Worm (Caenorhabditis elegans) whole organism, midembryonic: ENCODE results near the gene C06A12.8.

ENCODE experiments used
- T22C8.4 ChIP-seq: fragments of 200-800 bp; sonication (Bioruptor generic); IDR thresholded peaks from 2 replicates; pipeline ENCODE4 v1.3.6; 2022; ENCODE audit warnings: missing genetic modification characterization, missing compliant biosample characterization
- cog-1 ChIP-seq: sonication (generic microtip); optimal IDR thresholded peaks from 2 replicates; lab custom pipeline; 2016; ENCODE audit warnings: missing genetic modification characterization, missing compliant biosample characterization
- flt-1 ChIP-seq: fragments of 200-800 bp; sonication (Bioruptor generic); IDR thresholded peaks from 2 replicates; pipeline ENCODE4 v1.3.6; 2022; ENCODE audit warnings: missing genetic modification characterization, missing compliant biosample characterization
- klf-2 ChIP-seq: fragments of 200-800 bp; sonication (Bioruptor generic); conservative IDR thresholded peaks from 2 replicates; pipeline ENCODE4 v1.3.6; 2022; ENCODE audit warnings: missing genetic modification reagents, missing genetic modification characterization, missing compliant biosample characterization
- med-1 ChIP-seq: sonication (generic microtip); optimal IDR thresholded peaks from 2 replicates; lab custom pipeline; 2017; ENCODE audit warnings: missing genetic modification characterization, mild to moderate bottlenecking, missing compliant biosample characterization, antibody characterized with exemption, missing genetic modification reagents; ENCODE audit not compliant: insufficient read depth
- ref-1 ChIP-seq: fragments of 200-800 bp; sonication (Bioruptor generic); conservative IDR thresholded peaks from 2 replicates; pipeline ENCODE4 v1.3.6; 2022; ENCODE audit warnings: missing genetic modification reagents, missing genetic modification characterization, missing compliant biosample characterization
- tab-1 ChIP-seq: fragments of 200-800 bp; sonication (Bioruptor generic); IDR thresholded peaks from 2 replicates; pipeline ENCODE4 v1.3.6; 2022; ENCODE audit warnings: missing genetic modification characterization, missing compliant biosample characterization
- ztf-23 ChIP-seq: fragments of 200-800 bp; sonication (Bioruptor generic); IDR thresholded peaks from 2 replicates; pipeline ENCODE4 v1.3.6; 2022; ENCODE audit warnings: missing genetic modification reagents, missing genetic modification characterization, missing compliant biosample characterization
- ztf-29 ChIP-seq: fragments of 200-800 bp; sonication (Bioruptor generic); IDR thresholded peaks from 2 replicates; pipeline ENCODE4 v1.3.6; 2022; ENCODE audit warnings: missing genetic modification reagents, missing genetic modification characterization, missing compliant biosample characterization

The C06A12.8 gene

ce11 chrIV:17417723-17418122 lies 19.4 kb upstream of the C06A12.8 start, which contains the start of gene npr-26:
TSS of gene npr-26 (minus strand) at chrIV:17417823.
- TF ChIP-seq ztf-23 (GFP tag; lab: Robert Waterston, UW) (no peak), tab-1 (GFP tag; lab: Robert Waterston, UW) (no peak), ztf-29 (GFP tag; lab: Robert Waterston, UW) (no peak), flt-1 (GFP tag; lab: Robert Waterston, UW) (no peak), T22C8.4 (GFP tag; lab: Robert Waterston, UW) (no peak), cog-1 (tag; lab: Kevin White, UChicago) (no peak), klf-2 (GFP tag; lab: Robert Waterston, UW) (no peak), ref-1 (GFP tag; lab: Robert Waterston, UW) (no peak), med-1 (GFP tag; lab: Kevin White, UChicago) (no peak)

- TF ChIP-seq flt-1 (GFP tag; lab: Robert Waterston, UW) (no peak), ztf-29 (GFP tag; lab: Robert Waterston, UW) (no peak), ztf-23 (GFP tag; lab: Robert Waterston, UW) (no peak), klf-2 (GFP tag; lab: Robert Waterston, UW) (no peak), cog-1 (tag; lab: Kevin White, UChicago) (no peak), tab-1 (GFP tag; lab: Robert Waterston, UW) (no peak), ref-1 (GFP tag; lab: Robert Waterston, UW) (no peak), med-1 (GFP tag; lab: Kevin White, UChicago) (no peak), T22C8.4 (GFP tag; lab: Robert Waterston, UW) (no peak)
Observed at ce11 chrIV:17426970-17427369, 10.2 kb upstream of the C06A12.8 start.

- TF ChIP-seq T22C8.4 (GFP tag; lab: Robert Waterston, UW), result no peak
- TF ChIP-seq ztf-23 (GFP tag; lab: Robert Waterston, UW), result no peak
- no peak for TF ChIP-seq med-1 (GFP tag; lab: Kevin White, UChicago)
- TF ChIP-seq ztf-29 (GFP tag; lab: Robert Waterston, UW), result no peak
- TF ChIP-seq ref-1 (GFP tag; lab: Robert Waterston, UW), result no peak
- no peak for TF ChIP-seq klf-2 (GFP tag; lab: Robert Waterston, UW)
- no peak for TF ChIP-seq cog-1 (tag; lab: Kevin White, UChicago)
- TF ChIP-seq flt-1 (GFP tag; lab: Robert Waterston, UW), result no peak
- no peak for TF ChIP-seq tab-1 (GFP tag; lab: Robert Waterston, UW)
Observed at ce11 chrIV:17427423-17427822, 9.7 kb upstream of the C06A12.8 start, which contains the start of gene C06A12.3. TSS of gene C06A12.3 (plus strand) at chrIV:17427723.

- no peak for TF ChIP-seq klf-2 (GFP tag; lab: Robert Waterston, UW)
- TF ChIP-seq cog-1 (tag; lab: Kevin White, UChicago), result no peak
- no peak for TF ChIP-seq ztf-23 (GFP tag; lab: Robert Waterston, UW)
- TF ChIP-seq T22C8.4 (GFP tag; lab: Robert Waterston, UW), result no peak
- TF ChIP-seq ref-1 (GFP tag; lab: Robert Waterston, UW), result no peak
- TF ChIP-seq ztf-29 (GFP tag; lab: Robert Waterston, UW), result no peak
- no peak for TF ChIP-seq med-1 (GFP tag; lab: Kevin White, UChicago)
- TF ChIP-seq flt-1 (GFP tag; lab: Robert Waterston, UW), result no peak
- TF ChIP-seq tab-1 (GFP tag; lab: Robert Waterston, UW), result no peak
Observed at ce11 chrIV:17431287-17431686, 5.9 kb upstream of the C06A12.8 start, which contains the start of gene lact-6. TSS of gene lact-6 (minus strand) at chrIV:17431387.

- no peak for TF ChIP-seq ztf-23 (GFP tag; lab: Robert Waterston, UW)
- TF ChIP-seq klf-2 (GFP tag; lab: Robert Waterston, UW), result no peak
- TF ChIP-seq flt-1 (GFP tag; lab: Robert Waterston, UW), result no peak
- no peak for TF ChIP-seq T22C8.4 (GFP tag; lab: Robert Waterston, UW)
- TF ChIP-seq med-1 (GFP tag; lab: Kevin White, UChicago), result no peak
- no peak for TF ChIP-seq cog-1 (tag; lab: Kevin White, UChicago)
- TF ChIP-seq ztf-29 (GFP tag; lab: Robert Waterston, UW), result no peak
- TF ChIP-seq tab-1 (GFP tag; lab: Robert Waterston, UW), result no peak
- TF ChIP-seq ref-1 (GFP tag; lab: Robert Waterston, UW), result no peak
Observed at ce11 chrIV:17432223-17432826, 4.8 kb upstream of the C06A12.8 start.

- TF ChIP-seq med-1 (GFP tag; lab: Kevin White, UChicago) (no peak), tab-1 (GFP tag; lab: Robert Waterston, UW) (no peak), ztf-29 (GFP tag; lab: Robert Waterston, UW) (no peak), T22C8.4 (GFP tag; lab: Robert Waterston, UW) (no peak), cog-1 (tag; lab: Kevin White, UChicago) (no peak), flt-1 (GFP tag; lab: Robert Waterston, UW) (no peak), ref-1 (GFP tag; lab: Robert Waterston, UW) (no peak), ztf-23 (GFP tag; lab: Robert Waterston, UW) (no peak), klf-2 (GFP tag; lab: Robert Waterston, UW) (no peak)
Observed at ce11 chrIV:17435228-17435627, 1.9 kb upstream of the C06A12.8 start.

- TF ChIP-seq T22C8.4 (GFP tag; lab: Robert Waterston, UW), result no peak
- TF ChIP-seq med-1 (GFP tag; lab: Kevin White, UChicago), result no peak
- no peak for TF ChIP-seq ztf-29 (GFP tag; lab: Robert Waterston, UW)
- no peak for TF ChIP-seq klf-2 (GFP tag; lab: Robert Waterston, UW)
- no peak for TF ChIP-seq ref-1 (GFP tag; lab: Robert Waterston, UW)
- no peak for TF ChIP-seq tab-1 (GFP tag; lab: Robert Waterston, UW)
- TF ChIP-seq cog-1 (tag; lab: Kevin White, UChicago), result no peak
- TF ChIP-seq ztf-23 (GFP tag; lab: Robert Waterston, UW), result no peak
- no peak for TF ChIP-seq flt-1 (GFP tag; lab: Robert Waterston, UW)
Observed at ce11 chrIV:17436552-17436951, 586 bp upstream of the C06A12.8 start, which contains the start of gene gcy-27. TSS of gene gcy-27 (minus strand) at chrIV:17436652.

- TF ChIP-seq ref-1 (GFP tag; lab: Robert Waterston, UW) (no peak), tab-1 (GFP tag; lab: Robert Waterston, UW) (no peak), T22C8.4 (GFP tag; lab: Robert Waterston, UW) (no peak), cog-1 (tag; lab: Kevin White, UChicago) (no peak), flt-1 (GFP tag; lab: Robert Waterston, UW) (no peak), ztf-23 (GFP tag; lab: Robert Waterston, UW) (no peak), klf-2 (GFP tag; lab: Robert Waterston, UW) (no peak), med-1 (GFP tag; lab: Kevin White, UChicago) (no peak), ztf-29 (GFP tag; lab: Robert Waterston, UW) (no peak)
Observed at ce11 chrIV:17440001-17440400, 2.9 kb downstream of the C06A12.8 start, which contains the start of gene C06A12.19. TSS of gene C06A12.19 (minus strand) at chrIV:17440101.
